Fruit fly (Drosophila melanogaster) whole organism, pupa: ENCODE results near the gene CG9951.

ENCODE experiments used
- CG13204 ChIP-seq: fragments of 200-800 bp; sonication (Bioruptor generic); optimal IDR thresholded peaks from 2 replicates; lab custom pipeline; 2018; ENCODE audit warnings: missing biosample characterization, mild to moderate bottlenecking, missing genetic modification characterization, moderate library complexity
- Pif1A ChIP-seq: fragments of 200-800 bp; sonication (Bioruptor generic); optimal IDR thresholded peaks from 3 replicates; lab custom pipeline; 2016; ENCODE audit warnings: missing biosample characterization, missing genetic modification characterization
- Snoo ChIP-seq: fragments of 200-800 bp; sonication (Bioruptor generic); optimal IDR thresholded peaks from 3 replicates; lab custom pipeline; 2017; ENCODE audit warnings: missing biosample characterization, mild to moderate bottlenecking, missing genetic modification characterization, inconsistent platforms
- fd96Ca ChIP-seq: fragments of 200-800 bp; sonication (Bioruptor generic); IDR thresholded peaks from 3 replicates; pipeline ENCODE4 v1.3.6; 2022; ENCODE audit warnings: missing biosample characterization, missing genetic modification characterization

DNA sequence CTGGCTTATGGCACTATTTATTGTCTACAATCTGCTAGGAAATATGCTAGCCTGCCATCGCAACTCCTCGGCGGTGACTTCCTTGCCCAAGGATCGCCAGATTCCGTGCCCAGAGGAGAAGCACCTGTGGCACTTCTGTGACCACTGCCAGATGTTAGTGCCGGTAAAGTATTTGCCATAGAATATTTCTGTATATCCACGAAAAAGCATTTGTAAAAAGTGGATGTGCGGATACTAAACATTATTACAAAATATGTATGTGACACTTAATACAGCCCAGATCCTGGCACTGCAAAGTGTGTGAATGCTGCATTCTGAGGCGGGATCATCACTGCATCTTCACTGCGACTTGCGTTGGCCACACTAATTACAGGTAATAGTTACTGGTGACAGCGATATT, 2.1 kb upstream of the CG9951 start:
- TF ChIP-seq fd96Ca (GFP tag; lab: Robert Waterston, UW) (no peak), Pif1A (GFP tag; lab: Kevin White, UChicago) (no peak), CG13204 (no peak), Snoo (no peak)
